Worm (Caenorhabditis elegans) whole organism, L1 larva: Measurements from ENCODE around the gene F13A2.5.

Experiments
- C16A3.4 ChIP-seq: fragments of 150-350 bp; optimal IDR thresholded peaks from 2 replicates; lab custom pipeline; 2014; ENCODE audit warnings: missing biosample characterization, missing genetic modification characterization
- C34B4.2 ChIP-seq: sonication (generic microtip); optimal IDR thresholded peaks from 2 replicates; lab custom pipeline; 2017; ENCODE audit warnings: mild to moderate bottlenecking, missing genetic modification characterization, missing compliant biosample characterization
- Y116A8C.19 ChIP-seq: sonication (generic microtip); optimal IDR thresholded peaks from 2 replicates; lab custom pipeline; 2016; ENCODE audit warnings: missing compliant biosample characterization, missing genetic modification characterization, borderline replicate concordance
- alr-1 ChIP-seq: fragments of 200-800 bp; sonication (Bioruptor generic); optimal IDR thresholded peaks from 2 replicates; lab custom pipeline; 2018; ENCODE audit warnings: borderline replicate concordance, mild to moderate bottlenecking, missing genetic modification characterization, missing compliant biosample characterization
- ama-1 ChIP-seq: fragments of 150-350 bp; optimal IDR thresholded peaks from 2 replicates; lab custom pipeline; 2014
- ceh-63 ChIP-seq: fragments of 200-800 bp; sonication (Bioruptor generic); optimal IDR thresholded peaks from 2 replicates; lab custom pipeline; 2018; ENCODE audit warnings: mild to moderate bottlenecking, missing genetic modification characterization, missing compliant biosample characterization
- ceh-82 ChIP-seq, 3 experiments: fragments of 150-350 bp in 1 of 3; sonication (generic microtip) in 2 of 3; optimal IDR thresholded peaks; 2 replicates each; lab custom pipeline; 2014 to 2017; ENCODE audit warnings: missing biosample characterization in 3 of 3, missing genetic modification characterization in 3 of 3
- ceh-88 ChIP-seq: fragments of 200-800 bp; sonication (Bioruptor generic); IDR thresholded peaks from 2 replicates; pipeline ENCODE4 v1.3.6; 2022; ENCODE audit warnings: missing genetic modification characterization, missing compliant biosample characterization
- ceh-90 ChIP-seq: sonication (generic microtip); optimal IDR thresholded peaks from 2 replicates; lab custom pipeline; 2016; ENCODE audit warnings: missing genetic modification characterization, missing compliant biosample characterization
- ces-1 ChIP-seq: fragments of 150-350 bp; optimal IDR thresholded peaks from 2 replicates; lab custom pipeline; 2014; ENCODE audit warnings: missing biosample characterization, missing genetic modification reagents, missing genetic modification characterization
- dpl-1 ChIP-seq, 3 experiments: fragments of 150-350 bp in 2 of 3; sonication (generic microtip) in 1 of 3; optimal IDR thresholded peaks; 2 replicates each; lab custom pipeline; 2014 to 2017; ENCODE audit warnings: missing biosample characterization in 3 of 3, missing genetic modification characterization in 3 of 3, missing genetic modification reagents in 3 of 3
- egl-27 ChIP-seq, 2 experiments: fragments of 150-350 bp in 1 of 2; sonication (generic microtip); optimal IDR thresholded peaks; 3 replicates each; lab custom pipeline; 2017 to 2018; ENCODE audit warnings: missing biosample characterization in 2 of 2, missing genetic modification characterization in 2 of 2, missing genetic modification reagents in 2 of 2
- elt-2 ChIP-seq: sonication (generic microtip); optimal IDR thresholded peaks from 2 replicates; lab custom pipeline; 2016; ENCODE audit warnings: missing genetic modification characterization, mild to moderate bottlenecking, inconsistent platforms, missing compliant biosample characterization, missing genetic modification reagents
- elt-3 ChIP-seq, 6 experiments: fragments of 150-350 bp in 1 of 6; sonication (generic microtip); optimal IDR thresholded peaks; 2 replicates each; lab custom pipeline; 2017 to 2018; ENCODE audit warnings: missing biosample characterization in 6 of 6, missing genetic modification characterization in 6 of 6, inconsistent platforms in 1 of 6
- fkh-10 ChIP-seq: sonication (generic microtip); optimal IDR thresholded peaks from 2 replicates; lab custom pipeline; 2017; ENCODE audit warnings: missing biosample characterization, missing genetic modification reagents, missing genetic modification characterization
- fos-1 ChIP-seq: fragments of 150-350 bp; optimal IDR thresholded peaks from 2 replicates; lab custom pipeline; 2014; ENCODE audit warnings: missing biosample characterization, missing genetic modification characterization
- irx-1 ChIP-seq: sonication (generic microtip); optimal IDR thresholded peaks from 2 replicates; lab custom pipeline; 2016; ENCODE audit warnings: missing genetic modification characterization, missing compliant biosample characterization
- lin-35 ChIP-seq, 2 experiments: fragments of 150-350 bp; optimal IDR thresholded peaks; 2 replicates each; lab custom pipeline; 2014; ENCODE audit warnings: missing biosample characterization in 2 of 2, missing genetic modification characterization in 2 of 2, missing genetic modification reagents in 2 of 2
- lir-3 ChIP-seq: sonication (generic microtip); optimal IDR thresholded peaks from 2 replicates; lab custom pipeline; 2016; ENCODE audit warnings: mild to moderate bottlenecking, missing genetic modification characterization, moderate library complexity, missing compliant biosample characterization; ENCODE audit not compliant: poor library complexity
- lsy-2 ChIP-seq, 2 experiments: fragments of 150-350 bp; optimal IDR thresholded peaks; 2 replicates each; lab custom pipeline; 2014; ENCODE audit warnings: missing biosample characterization in 2 of 2, missing genetic modification characterization in 2 of 2
- mep-1 ChIP-seq: fragments of 150-350 bp; optimal IDR thresholded peaks from 2 replicates; lab custom pipeline; 2014; ENCODE audit warnings: missing biosample characterization, missing genetic modification characterization
- nhr-12 ChIP-seq: sonication (generic microtip); optimal IDR thresholded peaks from 2 replicates; lab custom pipeline; 2017; ENCODE audit warnings: missing biosample characterization, missing genetic modification characterization
- nhr-71 ChIP-seq: sonication (generic microtip); optimal IDR thresholded peaks from 2 replicates; lab custom pipeline; 2016; ENCODE audit warnings: mild to moderate bottlenecking, missing genetic modification characterization, moderate library complexity, missing compliant biosample characterization
- nhr-76 ChIP-seq: sonication (generic microtip); optimal IDR thresholded peaks from 2 replicates; lab custom pipeline; 2017; ENCODE audit warnings: missing biosample characterization, missing genetic modification characterization
- nhr-77 ChIP-seq: fragments of 150-350 bp; optimal IDR thresholded peaks from 2 replicates; lab custom pipeline; 2014; ENCODE audit warnings: missing biosample characterization, missing genetic modification characterization
- nhr-85 ChIP-seq: sonication (generic microtip); peaks from one replicate; lab custom pipeline; 2016; ENCODE audit warnings: missing genetic modification characterization, inconsistent platforms, missing compliant biosample characterization
- pag-3 ChIP-seq: sonication (generic microtip); optimal IDR thresholded peaks from 2 replicates; lab custom pipeline; 2017; ENCODE audit warnings: missing genetic modification characterization, mild to moderate bottlenecking, missing compliant biosample characterization, antibody characterized with exemption, borderline replicate concordance; ENCODE audit not compliant: insufficient read depth
- sox-4 ChIP-seq: sonication (generic microtip); optimal IDR thresholded peaks from 2 replicates; lab custom pipeline; 2016; ENCODE audit warnings: missing genetic modification characterization, missing compliant biosample characterization
- sptf-1 ChIP-seq: fragments of 150-350 bp; optimal IDR thresholded peaks from 2 replicates; lab custom pipeline; 2014; ENCODE audit warnings: missing biosample characterization, missing genetic modification characterization
- sup-37 ChIP-seq: fragments of 200-800 bp; sonication (Bioruptor generic); optimal IDR thresholded peaks from 2 replicates; lab custom pipeline; 2018; ENCODE audit warnings: mild to moderate bottlenecking, missing genetic modification characterization, missing compliant biosample characterization
- swsn-7 ChIP-seq: sonication (generic microtip); optimal IDR thresholded peaks from 2 replicates; lab custom pipeline; 2016; ENCODE audit warnings: missing genetic modification characterization, missing compliant biosample characterization
- tbx-2 ChIP-seq: sonication (generic microtip); optimal IDR thresholded peaks from 2 replicates; lab custom pipeline; 2016; ENCODE audit warnings: missing genetic modification characterization, missing compliant biosample characterization
- unc-62 ChIP-seq: fragments of 150-350 bp; optimal IDR thresholded peaks from 2 replicates; lab custom pipeline; 2014; ENCODE audit warnings: missing biosample characterization, missing genetic modification reagents, missing genetic modification characterization
- unc-86 ChIP-seq: sonication (generic microtip); optimal IDR thresholded peaks from 2 replicates; lab custom pipeline; 2016; ENCODE audit warnings: missing genetic modification characterization, missing compliant biosample characterization
- unc-98 ChIP-seq: fragments of 200-800 bp; sonication (Bioruptor generic); IDR thresholded peaks from 2 replicates; pipeline ENCODE4 v1.3.6; 2022; ENCODE audit warnings: missing genetic modification characterization, missing compliant biosample characterization
- zag-1 ChIP-seq: fragments of 150-350 bp; optimal IDR thresholded peaks from 2 replicates; lab custom pipeline; 2014; ENCODE audit warnings: missing biosample characterization, missing genetic modification characterization

Gene F13A2.5

ce11 chrV:4411714-4412113 is 9.9 kb upstream of the F13A2.5 start, which contains the start of gene Y47D7A.17:
TSS of gene Y47D7A.17 (minus strand) at chrV:4411814.
- TF ChIP-seq nhr-71 (tag; lab: Kevin White, UChicago): no peak
- TF ChIP-seq ceh-63 (GFP tag; lab: Kevin White, UChicago): no peak
- no peak for TF ChIP-seq mep-1 (tag; lab: Kevin White, UChicago)
- no peak for TF ChIP-seq zag-1 (tag; lab: Kevin White, UChicago)
- TF ChIP-seq C16A3.4 (tag; lab: Kevin White, UChicago): no peak
- TF ChIP-seq nhr-85 (tag; lab: Kevin White, UChicago): no peak
- TF ChIP-seq lir-3 (tag; lab: Kevin White, UChicago): no peak
- TF ChIP-seq nhr-76 (tag; lab: Kevin White, UChicago): no peak

- TF ChIP-seq ces-1 (GFP tag; lab: Kevin White, UChicago): no peak
- TF ChIP-seq tbx-2 (tag; lab: Kevin White, UChicago): no peak
- no peak for TF ChIP-seq elt-2 (tag; lab: Kevin White, UChicago)
- TF ChIP-seq swsn-7: no peak
- no peak for TF ChIP-seq elt-3 (tag; optimal IDR thresholded peaks at IDR 0.05; lab: Kevin White, UChicago)
- no peak for TF ChIP-seq unc-98 (GFP tag; lab: Robert Waterston, UW)
- TF ChIP-seq unc-86 (tag; lab: Kevin White, UChicago): no peak
- TF ChIP-seq Y116A8C.19 (tag; lab: Kevin White, UChicago): no peak
- TF ChIP-seq alr-1 (tag; lab: Kevin White, UChicago): no peak
- no peak for TF ChIP-seq lin-35 (GFP tag; optimal IDR thresholded peaks at IDR 0.05; lab: Kevin White, UChicago)
- no peak for TF ChIP-seq fkh-10 (GFP tag; lab: Kevin White, UChicago)
- no peak for TF ChIP-seq sptf-1 (tag; lab: Kevin White, UChicago)
- no peak for TF ChIP-seq ceh-90 (tag; lab: Kevin White, UChicago)
- TF ChIP-seq sup-37 (GFP tag; lab: Kevin White, UChicago): no peak
- no peak for TF ChIP-seq egl-27 (tag; optimal IDR thresholded peaks at IDR 0.05; lab: Kevin White, UChicago)
- no peak for TF ChIP-seq lsy-2 (tag; optimal IDR thresholded peaks at IDR 0.05; lab: Kevin White, UChicago)
- TF ChIP-seq unc-62 (GFP tag; lab: Kevin White, UChicago): no peak
These were observed 8.9 kb upstream of the F13A2.5 start, which contains the start of gene Y47D7A.3 for ce11 chrV:4410643-4411042. TSS of gene Y47D7A.3 (plus strand) at chrV:4410943.

ce11 chrV:4407519-4407918 is 5.8 kb upstream of the F13A2.5 start, which contains the start of gene nhr-118:
TSS of gene nhr-118 (plus strand) at chrV:4407819.
- no peak for TF ChIP-seq Y116A8C.19 (tag; lab: Kevin White, UChicago)
- TF ChIP-seq ama-1 (lab: Kevin White, UChicago): no peak
- no peak for TF ChIP-seq nhr-85 (tag; lab: Kevin White, UChicago)
- TF ChIP-seq sox-4 (tag; lab: Kevin White, UChicago): no peak
- no peak for TF ChIP-seq nhr-71 (tag; lab: Kevin White, UChicago)
- no peak for TF ChIP-seq nhr-77 (tag; lab: Kevin White, UChicago)
- TF ChIP-seq pag-3: no peak
- no peak for TF ChIP-seq ceh-82 (tag; optimal IDR thresholded peaks at IDR 0.05; lab: Kevin White, UChicago)
- no peak for TF ChIP-seq sup-37 (GFP tag; lab: Kevin White, UChicago)
- no peak for TF ChIP-seq fos-1 (tag; lab: Kevin White, UChicago)
- TF ChIP-seq nhr-12: no peak
- no peak for TF ChIP-seq ceh-88 (GFP tag; lab: Robert Waterston, UW)
- no peak for TF ChIP-seq C34B4.2
- TF ChIP-seq irx-1: no peak
- no peak for TF ChIP-seq ceh-63 (GFP tag; lab: Kevin White, UChicago)
- TF ChIP-seq dpl-1 (GFP tag; optimal IDR thresholded peaks at IDR 0.05; lab: Kevin White, UChicago): no peak

ce11 chrV:4400118-4400517 is 1.6 kb downstream of the F13A2.5 start, which contains the start of gene F13A2.4:
TSS of gene F13A2.4 (minus strand) at chrV:4400218.
- no peak for TF ChIP-seq irx-1
- no peak for TF ChIP-seq pag-3
- no peak for TF ChIP-seq zag-1 (tag; lab: Kevin White, UChicago)
